Worm (Caenorhabditis elegans): ENCODE data around the gene mtrr-1.

DNA sequence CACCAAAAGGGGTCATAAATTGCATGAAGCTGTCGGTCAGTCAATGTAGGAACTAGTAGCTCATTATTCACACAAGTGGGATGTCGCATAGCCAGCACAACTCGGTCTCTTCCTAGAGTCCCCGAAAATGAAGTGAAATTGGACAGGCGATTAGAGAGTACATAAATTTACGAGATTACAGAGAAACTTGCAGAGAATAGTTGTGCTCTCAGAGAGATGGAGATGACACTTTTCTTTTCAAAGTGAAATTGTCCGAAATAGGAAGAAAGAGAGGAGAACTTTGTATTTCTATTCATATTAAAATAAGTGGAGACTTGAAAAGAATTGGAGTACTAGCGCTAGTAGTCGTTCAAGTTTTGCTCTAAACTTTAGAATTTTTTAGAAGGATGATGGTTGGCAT, 19.8 kb downstream of the mtrr-1 start:
- no peak for TF ChIP-seq unc-130 (tag; optimal IDR thresholded peaks at IDR 0.05)
- TF ChIP-seq nhr-76 (tag; optimal IDR thresholded peaks at IDR 0.05), result no peak
- TF ChIP-seq unc-62 (GFP tag; optimal IDR thresholded peaks at IDR 0.05), result no peak
- TF ChIP-seq ama-1 (optimal IDR thresholded peaks at IDR 0.05), result no peak
- TF ChIP-seq mep-1 (tag; optimal IDR thresholded peaks at IDR 0.05), result no peak
- TF ChIP-seq skn-1 (tag; optimal IDR thresholded peaks at IDR 0.05), result no peak
- no peak for TF ChIP-seq nhr-84 (tag; optimal IDR thresholded peaks at IDR 0.05)
- no peak for TF ChIP-seq ztf-11 (tag; optimal IDR thresholded peaks at IDR 0.05)
- TF ChIP-seq alr-1 (tag; optimal IDR thresholded peaks at IDR 0.05; ENCODE audit: borderline replicate concordance), result no peak
- no peak for TF ChIP-seq nhr-77 (tag; optimal IDR thresholded peaks at IDR 0.05)
- peak; percentile 5 for TF ChIP-seq snpc-4 (tag; optimal IDR thresholded peaks at IDR 0.05)
- TF ChIP-seq rnt-1 (tag; optimal IDR thresholded peaks at IDR 0.05), result no peak
- no peak for TF ChIP-seq lin-15B (tag; optimal IDR thresholded peaks at IDR 0.05)
- TF ChIP-seq ces-1 (GFP tag; optimal IDR thresholded peaks at IDR 0.05), result no peak

Measured in whole organism, L1 larva.